Worm (Caenorhabditis elegans) whole organism, early embryonic: ENCODE results near the gene gcy-33.

Experiments used
- ama-1 ChIP-seq: fragments of 150-350 bp; optimal IDR thresholded peaks from 2 replicates; lab custom pipeline; 2014
- ceh-13 ChIP-seq: fragments of 200-800 bp; sonication (Bioruptor generic); optimal IDR thresholded peaks from 2 replicates; lab custom pipeline; 2018; ENCODE audit warnings: mild to moderate bottlenecking, missing genetic modification characterization, missing compliant biosample characterization
- ets-7 ChIP-seq: sonication (generic microtip); optimal IDR thresholded peaks from 2 replicates; lab custom pipeline; 2016; ENCODE audit warnings: missing genotype, missing genetic modification characterization, missing compliant biosample characterization
- hmbx-1 ChIP-seq: sonication (generic microtip); optimal IDR thresholded peaks from 2 replicates; lab custom pipeline; 2016; ENCODE audit warnings: mild to moderate bottlenecking, missing genetic modification characterization, missing compliant biosample characterization
- hnd-1 ChIP-seq: sonication (generic microtip); optimal IDR thresholded peaks from 2 replicates; lab custom pipeline; 2016; ENCODE audit warnings: missing genetic modification characterization, missing compliant biosample characterization

DNA sequence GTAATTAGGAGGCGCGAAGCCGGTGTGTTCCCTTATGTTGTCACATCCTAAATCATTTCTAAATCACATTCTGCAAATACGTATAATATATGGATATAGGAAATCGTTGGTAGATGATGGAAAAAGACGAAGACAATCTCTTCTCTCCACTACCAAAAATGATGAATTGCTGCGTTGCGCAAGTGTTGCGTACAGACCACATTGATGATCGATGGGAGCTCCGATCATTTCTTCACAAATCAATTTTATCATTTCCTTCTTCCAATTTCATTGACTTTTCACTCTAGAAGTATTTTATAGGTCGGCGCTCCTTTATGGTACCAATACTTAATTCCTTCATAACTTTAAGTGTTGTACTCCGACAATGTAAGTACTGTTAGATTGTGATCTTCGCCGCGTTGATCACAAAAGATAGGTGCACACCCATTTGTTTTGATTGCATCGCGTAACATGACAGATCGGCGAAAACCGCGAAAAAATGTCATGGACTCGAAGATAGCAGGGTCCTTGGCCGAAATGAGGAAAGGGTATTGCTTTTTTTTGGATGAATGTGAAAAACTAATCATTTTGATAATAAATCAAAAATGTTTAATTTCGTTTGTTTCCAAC, 52.0 kb downstream of the gcy-33 start:
- no peak for TF ChIP-seq hmbx-1
- TF ChIP-seq hnd-1 (tag; lab: Kevin White, UChicago): no peak
- TF ChIP-seq ets-7: no peak
- TF ChIP-seq ceh-13 (GFP tag; lab: Kevin White, UChicago): no peak
- no peak for TF ChIP-seq ama-1 (lab: Kevin White, UChicago)
